Worm (Caenorhabditis elegans) whole organism, L4/young adult: Measurements from ENCODE around the gene oac-15.

ENCODE experiments used
- dao-5 ChIP-seq: sonication (generic microtip); optimal IDR thresholded peaks from 2 replicates; lab custom pipeline; 2016; ENCODE audit warnings: missing genotype, missing genetic modification characterization, moderate library complexity, missing compliant biosample characterization
- him-1 ChIP-seq: sonication (generic microtip); optimal IDR thresholded peaks from 2 replicates; lab custom pipeline; 2016; ENCODE audit warnings: missing genotype, missing genetic modification reagents, missing genetic modification characterization, missing compliant biosample characterization

DNA sequence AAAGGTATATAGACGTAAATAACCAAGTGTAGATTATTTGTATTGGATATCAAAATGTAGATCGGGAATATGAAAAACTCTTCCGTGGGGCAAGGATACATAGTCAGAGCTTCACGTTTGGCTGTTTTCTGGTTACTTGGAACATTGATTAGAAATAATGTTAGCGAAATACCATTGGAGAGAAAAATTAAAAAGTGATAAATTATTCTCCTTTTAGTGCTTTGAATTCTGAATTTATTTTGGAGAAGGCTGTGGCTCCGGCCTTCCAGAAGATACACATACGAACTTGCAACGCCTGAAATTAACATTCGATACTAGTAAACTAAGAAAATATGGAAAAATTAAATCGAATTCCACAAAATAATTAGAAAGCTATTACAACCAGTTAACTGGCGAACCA lies 25.9 kb upstream of the oac-15 start, which contains the start of gene srh-98:
- no peak for TF ChIP-seq dao-5 (tag; lab: Kevin White, UChicago)
- TF ChIP-seq him-1 (tag; lab: Kevin White, UChicago), result no peak
